Worm (Caenorhabditis elegans): ENCODE data around the gene hsd-3.

Gene hsd-3

ce11 chrX:5009000-5009399 is at the start of gene hsd-3:
TSS of gene hsd-3 (plus strand) at chrX:5009300.
- TF ChIP-seq sox-2 (GFP tag; IDR thresholded peaks at IDR 0.05) (no peak), K09A11.1 (tag; optimal IDR thresholded peaks at IDR 0.05; ENCODE audit: insufficient read depth) (no peak), odd-2 (tag; optimal IDR thresholded peaks at IDR 0.05) (no peak), rnt-1 (tag; optimal IDR thresholded peaks at IDR 0.05) (no peak), pha-4 (tag; optimal IDR thresholded peaks at IDR 0.05) (no peak), F13H6.1 (tag; optimal IDR thresholded peaks at IDR 0.05) (no peak), sox-4 (tag; optimal IDR thresholded peaks at IDR 0.05) (no peak)

- no peak for TF ChIP-seq ttx-3 (tag; optimal IDR thresholded peaks at IDR 0.05)
- TF ChIP-seq nfya-1 (tag; optimal IDR thresholded peaks at IDR 0.05) = peak; percentile 7
Observed at ce11 chrX:4959440-4959839, 49.7 kb upstream of the hsd-3 start.

- TF ChIP-seq ets-4 (tag; optimal IDR thresholded peaks at IDR 0.05) (no peak), ceh-45 (GFP tag; IDR thresholded peaks at IDR 0.05) (no peak), C38D4.7 (GFP tag; optimal IDR thresholded peaks at IDR 0.05) (no peak), ceh-30 (tag; optimal IDR thresholded peaks at IDR 0.05) (no peak), hlh-30 (tag; optimal IDR thresholded peaks at IDR 0.05; ENCODE audit: insufficient read depth) (peak; percentile 43), fkh-10 (GFP tag; optimal IDR thresholded peaks at IDR 0.05) (no peak), pha-2 (tag; optimal IDR thresholded peaks at IDR 0.05) (no peak), K02D7.2 (tag; optimal IDR thresholded peaks at IDR 0.05) (no peak), hlh-13 (GFP tag; optimal IDR thresholded peaks at IDR 0.05) (no peak), lin-11 (tag; optimal IDR thresholded peaks at IDR 0.05) (no peak), K09A11.1 (tag; optimal IDR thresholded peaks at IDR 0.05; ENCODE audit: insufficient read depth) (no peak), eyg-1 (tag; optimal IDR thresholded peaks at IDR 0.05) (no peak), hlh-8 (tag; optimal IDR thresholded peaks at IDR 0.05) (peak; percentile 3), ama-1 (optimal IDR thresholded peaks at IDR 0.05) (peak; percentile 18), syd-9 (tag; optimal IDR thresholded peaks at IDR 0.05) (peak; percentile 28), sox-2 (GFP tag; IDR thresholded peaks at IDR 0.05) (no peak), pha-4 (tag; optimal IDR thresholded peaks at IDR 0.05) (no peak), pros-1 (tag; optimal IDR thresholded peaks at IDR 0.05) (no peak), unc-55 (GFP tag; optimal IDR thresholded peaks at IDR 0.05) (no peak), gmeb-2 (tag; optimal IDR thresholded peaks at IDR 0.05) (no peak), nhr-11 (tag; optimal IDR thresholded peaks at IDR 0.05) (no peak), fax-1 (tag; optimal IDR thresholded peaks at IDR 0.05) (no peak), ceh-48 (tag; optimal IDR thresholded peaks at IDR 0.05) (peak; percentile 9), zip-5 (tag; optimal IDR thresholded peaks at IDR 0.05) (no peak), che-1 (tag; optimal IDR thresholded peaks at IDR 0.05) (no peak), npax-4 (tag; optimal IDR thresholded peaks at IDR 0.05) (no peak), pax-1 (tag; optimal IDR thresholded peaks at IDR 0.05) (no peak), pqm-1 (tag; optimal IDR thresholded peaks at IDR 0.05) (no peak), ztf-16 (tag; optimal IDR thresholded peaks at IDR 0.05) (no peak), sdc-2 (tag; optimal IDR thresholded peaks at IDR 0.05) (peak; percentile 42), tbx-2 (tag; optimal IDR thresholded peaks at IDR 0.05) (peak; percentile 45), hlh-15 (tag; optimal IDR thresholded peaks at IDR 0.05) (no peak), ceh-24 (tag; optimal IDR thresholded peaks at IDR 0.05) (no peak), pag-3 (tag; optimal IDR thresholded peaks at IDR 0.05; ENCODE audit: borderline replicate concordance) (no peak), fkh-6 (tag; optimal IDR thresholded peaks at IDR 0.05) (no peak), elt-2 (tag; optimal IDR thresholded peaks at IDR 0.05) (no peak), ceh-22 (tag; optimal IDR thresholded peaks at IDR 0.05) (no peak), sox-4 (tag; optimal IDR thresholded peaks at IDR 0.05) (no peak), madf-2 (tag; optimal IDR thresholded peaks at IDR 0.05) (no peak), ref-2 (tag; optimal IDR thresholded peaks at IDR 0.05) (peak; percentile 39), ceh-31 (tag; optimal IDR thresholded peaks at IDR 0.05) (peak; percentile 46), mec-3 (tag; optimal IDR thresholded peaks at IDR 0.05; ENCODE audit: borderline replicate concordance) (no peak), tbx-7 (tag; optimal IDR thresholded peaks at IDR 0.05) (no peak), nfya-1 (tag; optimal IDR thresholded peaks at IDR 0.05) (peak; percentile 100), unc-3 (GFP tag; conservative IDR thresholded peaks at IDR 0.05) (no peak), unc-3 (tag; optimal IDR thresholded peaks at IDR 0.05) (no peak)
Observed at ce11 chrX:4960422-4960821, 48.7 kb upstream of the hsd-3 start, which contains the start of gene act-4. TSS of gene act-4 (plus strand) at chrX:4960621.

All from whole organism, late embryonic.